Fruit fly (Drosophila melanogaster) whole organism, embryonic: ENCODE measurements around the gene Nab2.
A peak's percentile ranks its signal among the peaks of the same experiment; 100 is the strongest.

Experiments
- Adf1 ChIP-seq: fragments of 200-800 bp; sonication (Bioruptor generic); IDR thresholded peaks from 2 replicates; pipeline ENCODE4 v1.3.6; 2022; ENCODE audit warnings: missing biosample characterization, missing genetic modification characterization
- Aef1 ChIP-seq: fragments of 200-800 bp; sonication (Bioruptor generic); IDR thresholded peaks from 3 replicates; pipeline ENCODE4 v1.3.6; 2022; ENCODE audit warnings: missing biosample characterization, missing genetic modification characterization
- Asciz ChIP-seq: fragments of 200-800 bp; sonication (Bioruptor generic); optimal IDR thresholded peaks from 2 replicates; lab custom pipeline; 2017; ENCODE audit warnings: missing biosample characterization, mild to moderate bottlenecking, missing genetic modification characterization, missing genetic modification reagents
- B-H2 ChIP-seq: fragments of 200-800 bp; sonication (Bioruptor generic); optimal IDR thresholded peaks from 2 replicates; lab custom pipeline; 2018; ENCODE audit warnings: missing biosample characterization, mild to moderate bottlenecking, missing genetic modification characterization
- CG10274 ChIP-seq: fragments of 200-800 bp; sonication (Bioruptor generic); optimal IDR thresholded peaks from 3 replicates; lab custom pipeline; 2017; ENCODE audit warnings: missing biosample characterization, mild to moderate bottlenecking, missing genetic modification characterization
- CG11398 ChIP-seq: fragments of 200-800 bp; sonication (Bioruptor generic); optimal IDR thresholded peaks from 2 replicates; lab custom pipeline; 2016; ENCODE audit warnings: missing biosample characterization, missing genetic modification characterization
- CG11504 ChIP-seq: fragments of 200-800 bp; sonication (Bioruptor generic); optimal IDR thresholded peaks from 3 replicates; lab custom pipeline; 2019; ENCODE audit warnings: missing biosample characterization, mild to moderate bottlenecking, missing genetic modification characterization, moderate library complexity
- CG1647 ChIP-seq: fragments of 200-800 bp; sonication (Bioruptor generic); optimal IDR thresholded peaks from 3 replicates; lab custom pipeline; 2016; ENCODE audit warnings: missing biosample characterization, missing genetic modification characterization
- CG17385 ChIP-seq: fragments of 200-800 bp; sonication (Bioruptor generic); optimal IDR thresholded peaks from 3 replicates; lab custom pipeline; 2018; ENCODE audit warnings: missing biosample characterization, mild to moderate bottlenecking, missing genetic modification characterization
- CG17829 ChIP-seq: fragments of 200-800 bp; optimal IDR thresholded peaks from 2 replicates; lab custom pipeline; 2019; ENCODE audit warnings: missing biosample characterization, mild to moderate bottlenecking, missing genetic modification characterization, moderate library complexity
- CG1832 ChIP-seq: fragments of 200-800 bp; sonication (Bioruptor generic); optimal IDR thresholded peaks from 2 replicates; lab custom pipeline; 2017; ENCODE audit warnings: missing biosample characterization, mild to moderate bottlenecking, missing genetic modification characterization, inconsistent platforms
- CG2129 ChIP-seq: fragments of 200-800 bp; sonication (Bioruptor generic); IDR thresholded peaks from 2 replicates; pipeline ENCODE4 v1.3.6; 2022; ENCODE audit warnings: missing biosample characterization, missing genetic modification characterization; ENCODE audit not compliant: partially characterized antibody
- CG30020 ChIP-seq: fragments of 200-800 bp; optimal IDR thresholded peaks from 2 replicates; lab custom pipeline; 2019; ENCODE audit warnings: missing biosample characterization, mild to moderate bottlenecking, missing genetic modification characterization, moderate library complexity
- CG31441 ChIP-seq: fragments of 200-800 bp; sonication (Bioruptor generic); IDR thresholded peaks from 2 replicates; pipeline ENCODE4 v1.3.6; 2022; ENCODE audit warnings: missing biosample characterization, missing genetic modification characterization
- CG34224 ChIP-seq: fragments of 200-800 bp; sonication (Bioruptor generic); IDR thresholded peaks from 3 replicates; pipeline ENCODE4 v1.3.6; 2022; ENCODE audit warnings: missing biosample characterization, missing genetic modification characterization; ENCODE audit not compliant: partially characterized antibody
- CG4328 ChIP-seq: fragments of 200-800 bp; sonication (Bioruptor generic); optimal IDR thresholded peaks from 3 replicates; lab custom pipeline; 2017; ENCODE audit warnings: missing biosample characterization, missing genetic modification reagents, missing genetic modification characterization
- CG5180 ChIP-seq: fragments of 200-800 bp; sonication (Bioruptor generic); optimal IDR thresholded peaks from 3 replicates; lab custom pipeline; 2017; ENCODE audit warnings: missing biosample characterization, missing genetic modification characterization, mild to moderate bottlenecking, moderate library complexity, missing genetic modification reagents
- CG5245 ChIP-seq: fragments of 200-800 bp; sonication (Bioruptor generic); optimal IDR thresholded peaks from 3 replicates; lab custom pipeline; 2016; ENCODE audit warnings: missing biosample characterization, missing genetic modification characterization
- CG6791 ChIP-seq: fragments of 200-800 bp; sonication (Bioruptor generic); IDR thresholded peaks from 3 replicates; pipeline ENCODE4 v1.3.6; 2022; ENCODE audit warnings: missing biosample characterization, missing genetic modification characterization; ENCODE audit not compliant: partially characterized antibody
- CG6813 ChIP-seq: fragments of 200-800 bp; sonication (Bioruptor generic); optimal IDR thresholded peaks from 2 replicates; lab custom pipeline; 2017; ENCODE audit warnings: missing biosample characterization, missing genetic modification characterization, mild to moderate bottlenecking, moderate library complexity, missing genetic modification reagents
- CG6854 ChIP-seq: fragments of 200-800 bp; sonication (Bioruptor generic); optimal IDR thresholded peaks from 3 replicates; lab custom pipeline; 2017; ENCODE audit warnings: missing biosample characterization, mild to moderate bottlenecking, missing genetic modification characterization
- CG7987 ChIP-seq: fragments of 200-800 bp; sonication (Bioruptor generic); optimal IDR thresholded peaks from 2 replicates; lab custom pipeline; 2018; ENCODE audit warnings: missing biosample characterization, mild to moderate bottlenecking, missing genetic modification characterization, moderate library complexity
- D19B ChIP-seq: fragments of 200-800 bp; sonication (Bioruptor generic); optimal IDR thresholded peaks from 2 replicates; lab custom pipeline; 2017; ENCODE audit warnings: missing biosample characterization, mild to moderate bottlenecking, missing genetic modification characterization
- Dip3 ChIP-seq: fragments of 200-800 bp; sonication (Bioruptor generic); optimal IDR thresholded peaks from 3 replicates; lab custom pipeline; 2016; ENCODE audit warnings: missing biosample characterization, missing genetic modification characterization
- Dll ChIP-seq: fragments of 200-800 bp; sonication (Bioruptor generic); IDR thresholded peaks from 4 replicates; pipeline ENCODE4 v1.3.6; 2022; ENCODE audit warnings: missing biosample characterization, missing genetic modification characterization; ENCODE audit not compliant: partially characterized antibody
- E2f1 ChIP-seq: fragments of 200-800 bp; sonication (Bioruptor generic); IDR thresholded peaks from 2 replicates; pipeline ENCODE4 v1.3.6; 2022; ENCODE audit warnings: missing biosample characterization, missing genetic modification characterization
- H15 ChIP-seq: fragments of 200-800 bp; sonication (Bioruptor generic); IDR thresholded peaks from 3 replicates; pipeline ENCODE4 v1.3.6; 2022; ENCODE audit warnings: missing biosample characterization, missing genetic modification characterization
- Hr51 ChIP-seq, 2 experiments: fragments of 200-800 bp; sonication (Bioruptor generic); optimal IDR thresholded peaks; 2 replicates in 1 of 2; 3 replicates in 1 of 2; lab custom pipeline; 2016 to 2018; ENCODE audit warnings: missing biosample characterization in 2 of 2, missing genetic modification characterization in 2 of 2, mild to moderate bottlenecking in 1 of 2, moderate library complexity in 1 of 2
- NC2β ChIP-seq: fragments of 200-800 bp; sonication (Bioruptor generic); optimal IDR thresholded peaks from 2 replicates; lab custom pipeline; 2016; ENCODE audit warnings: missing biosample characterization, missing genetic modification characterization
- NFAT ChIP-seq: fragments of 200-800 bp; sonication (Bioruptor generic); IDR thresholded peaks from 2 replicates; pipeline ENCODE4 v1.3.6; 2022; ENCODE audit warnings: missing biosample characterization, missing genetic modification characterization
- Taf1 ChIP-seq: fragments of 200-800 bp; sonication (Bioruptor generic); IDR thresholded peaks from 2 replicates; pipeline ENCODE4 v1.3.6; 2022; ENCODE audit warnings: missing biosample characterization, missing genetic modification characterization
- ab ChIP-seq: fragments of 200-800 bp; sonication (Bioruptor generic); optimal IDR thresholded peaks from 2 replicates; lab custom pipeline; 2016; ENCODE audit warnings: missing biosample characterization, missing genetic modification characterization
- caup ChIP-seq: fragments of 200-800 bp; sonication (Bioruptor generic); optimal IDR thresholded peaks from 3 replicates; lab custom pipeline; 2017; ENCODE audit warnings: missing biosample characterization, mild to moderate bottlenecking, missing genetic modification characterization, moderate library complexity; ENCODE audit not compliant: severe bottlenecking
- danr ChIP-seq: fragments of 200-800 bp; sonication (Bioruptor generic); IDR thresholded peaks from 2 replicates; pipeline ENCODE4 v1.3.6; 2022; ENCODE audit warnings: missing biosample characterization, missing genetic modification characterization
- dati ChIP-seq: fragments of 200-800 bp; sonication (Bioruptor generic); IDR thresholded peaks from 2 replicates; pipeline ENCODE4 v1.3.6; 2022; ENCODE audit warnings: missing biosample characterization, missing genetic modification characterization
- gem ChIP-seq: fragments of 200-800 bp; sonication (Bioruptor generic); optimal IDR thresholded peaks from 2 replicates; lab custom pipeline; 2019; ENCODE audit warnings: missing biosample characterization, mild to moderate bottlenecking, missing genetic modification characterization, moderate library complexity
- gsb ChIP-seq: fragments of 200-800 bp; sonication (Bioruptor generic); IDR thresholded peaks from 2 replicates; pipeline ENCODE4 v1.3.6; 2022; ENCODE audit warnings: missing biosample characterization, missing genetic modification characterization
- inv ChIP-seq: fragments of 200-800 bp; sonication (Bioruptor generic); IDR thresholded peaks from 2 replicates; pipeline ENCODE4 v1.3.6; 2022; ENCODE audit warnings: missing biosample characterization, missing genetic modification characterization; ENCODE audit not compliant: partially characterized antibody
- jigr1 ChIP-seq: fragments of 200-800 bp; sonication (Bioruptor generic); IDR thresholded peaks from 3 replicates; pipeline ENCODE4 v1.3.6; 2022; ENCODE audit warnings: missing biosample characterization, missing genetic modification characterization
- jumu ChIP-seq: fragments of 200-800 bp; sonication (Bioruptor generic); optimal IDR thresholded peaks from 3 replicates; lab custom pipeline; 2016; ENCODE audit warnings: missing biosample characterization, missing genetic modification characterization
- org-1 ChIP-seq: fragments of 200-800 bp; sonication (Bioruptor generic); optimal IDR thresholded peaks from 2 replicates; lab custom pipeline; 2017; ENCODE audit warnings: missing biosample characterization, missing genetic modification characterization
- sens-2 ChIP-seq: fragments of 200-800 bp; sonication (Bioruptor generic); IDR thresholded peaks from 2 replicates; pipeline ENCODE4 v1.3.6; 2022; ENCODE audit warnings: missing biosample characterization, missing genetic modification characterization
- sim ChIP-seq: fragments of 200-800 bp; sonication (Bioruptor generic); IDR thresholded peaks from 2 replicates; pipeline ENCODE4 v1.3.6; 2022; ENCODE audit warnings: missing biosample characterization, missing genetic modification characterization
- slp2 ChIP-seq: fragments of 200-800 bp; sonication (Bioruptor generic); optimal IDR thresholded peaks from 2 replicates; lab custom pipeline; 2016; ENCODE audit warnings: missing biosample characterization, missing genetic modification characterization
- sna ChIP-seq: fragments of 200-800 bp; sonication (Bioruptor generic); IDR thresholded peaks from 2 replicates; pipeline ENCODE4 v1.3.6; 2022; ENCODE audit warnings: missing biosample characterization, missing genetic modification characterization; ENCODE audit not compliant: partially characterized antibody
- so ChIP-seq: fragments of 200-800 bp; sonication (Bioruptor generic); IDR thresholded peaks from 3 replicates; pipeline ENCODE4 v1.3.6; 2022; ENCODE audit warnings: missing biosample characterization, missing genetic modification characterization
- ttk ChIP-seq: fragments of 200-800 bp; sonication (Bioruptor generic); IDR thresholded peaks from 2 replicates; pipeline ENCODE4 v2.1.2; 2022; ENCODE audit warnings: missing biosample characterization, missing genetic modification characterization

Gene Nab2

DNA sequence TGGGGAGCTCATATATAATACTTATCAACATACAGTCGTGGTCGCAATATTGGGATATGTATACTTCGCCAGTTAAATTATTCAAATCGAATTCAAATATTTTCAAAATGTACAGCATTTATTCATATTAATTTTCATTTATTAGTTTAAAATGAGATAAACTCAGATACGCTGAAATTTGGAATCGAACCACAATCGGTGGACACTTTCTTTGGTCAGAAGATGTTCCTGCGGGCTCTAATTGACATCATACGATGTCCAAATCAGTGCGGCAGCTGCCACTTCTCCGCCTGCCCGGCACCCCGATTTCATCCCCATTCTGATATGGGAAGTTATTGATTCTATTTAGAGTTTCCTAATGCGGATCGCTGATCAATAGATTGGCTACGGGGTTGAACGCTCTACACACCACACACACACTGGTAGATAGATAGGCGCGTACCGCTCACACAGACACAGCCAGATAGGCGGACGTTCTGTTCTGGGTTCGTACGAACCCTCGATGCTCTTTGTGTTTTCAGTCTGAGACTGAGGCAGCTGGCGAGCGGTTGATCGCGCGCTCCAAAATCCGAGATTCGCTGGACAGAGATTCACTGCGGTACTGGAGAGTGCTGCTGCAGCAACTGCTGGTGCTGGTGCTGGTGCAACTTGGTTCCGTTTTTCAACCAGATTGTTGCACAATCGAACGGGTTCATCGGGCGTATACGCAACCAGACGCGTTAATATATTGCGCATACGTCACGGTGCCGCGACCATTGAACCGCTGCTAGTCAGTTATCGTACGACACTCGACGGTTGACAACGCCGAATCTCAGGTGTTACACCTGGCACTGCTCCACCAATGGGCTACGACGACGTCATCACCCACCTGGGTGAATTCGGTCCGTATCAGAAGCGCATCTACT is 41.9 kb downstream of the Nab2 start, which contains the start of gene Orct (continued):
- TF ChIP-seq H15 (GFP tag; lab: Robert Waterston, UW) (no peak), CG7987 (GFP tag; lab: Kevin White, UChicago) (peak; percentile 43), caup (peak; percentile 70), Taf1 (peak; percentile 48; the same call in 1 of the 2 replicates), CG5180 (GFP tag; lab: Kevin White, UChicago) (peak; percentile 54), NC2β (GFP tag; lab: Kevin White, UChicago) (peak; percentile 24), Adf1 (GFP tag; lab: Robert Waterston, UW) (peak; percentile 45; the same call in 1 of the 2 replicates), jumu (GFP tag; lab: Kevin White, UChicago) (peak; percentile 59), inv (GFP tag; lab: Robert Waterston, UW) (no peak), CG10274 (peak; percentile 57), dati (GFP tag; lab: Robert Waterston, UW) (no peak), CG2129 (no peak), B-H2 (GFP tag; lab: Kevin White, UChicago) (peak; percentile 59), Dip3 (GFP tag; lab: Kevin White, UChicago) (peak; percentile 74), CG6791 (GFP tag; lab: Robert Waterston, UW) (no peak), so (GFP tag; lab: Robert Waterston, UW) (peak; percentile 15; the same call in 1 of the 3 replicates), Dll (GFP tag; lab: Robert Waterston, UW) (no peak), jigr1 (GFP tag; lab: Robert Waterston, UW) (0 out of 3 replicates have a peak, but pooled peaks have one; percentile 20), CG1647 (peak; percentile 25), sens-2 (GFP tag; lab: Robert Waterston, UW) (no peak), CG4328 (peak; percentile 70), slp2 (GFP tag; lab: Kevin White, UChicago) (peak; percentile 41), E2f1 (GFP tag; lab: Robert Waterston, UW) (peak; percentile 59), org-1 (GFP tag; lab: Kevin White, UChicago) (peak; percentile 80), ab (GFP tag; lab: Kevin White, UChicago) (peak; percentile 15), CG34224 (no peak), CG1832 (peak; percentile 17), ttk (GFP tag; lab: Robert Waterston, UW) (no peak; the same call in 1 of the 2 replicates), sna (GFP tag; lab: Robert Waterston, UW) (no peak), Asciz (GFP tag; lab: Kevin White, UChicago) (peak; percentile 62), D19B (peak; percentile 71), sim (GFP tag; lab: Robert Waterston, UW) (peak; percentile 4; the same call in 1 of the 2 replicates), CG6854 (peak; percentile 77), CG11398 (peak; percentile 33), CG11504 (tag; lab: Kevin White, UChicago) (peak; percentile 85), Aef1 (GFP tag; lab: Robert Waterston, UW) (peak; percentile 54; the same call in 2 of the 3 replicates), CG6813 (GFP tag; lab: Kevin White, UChicago) (peak; percentile 51), CG31441 (peak; percentile 73), gem (tag; lab: Kevin White, UChicago) (peak; percentile 87), CG17829 (tag; lab: Kevin White, UChicago) (peak; percentile 63), CG5245 (GFP tag; lab: Kevin White, UChicago) (peak; percentile 30), gsb (GFP tag; lab: Robert Waterston, UW) (peak; percentile 47), NFAT (GFP tag; lab: Robert Waterston, UW) (peak; percentile 49), CG30020 (tag; lab: Kevin White, UChicago) (peak; percentile 27), danr (GFP tag; lab: Robert Waterston, UW) (no peak), Hr51 (GFP tag; optimal IDR thresholded peaks at IDR 0.05; lab: Kevin White, UChicago) (peak; percentile 57 to 82), CG17385 (GFP tag; lab: Kevin White, UChicago) (peak; percentile 74)
